Worm (Caenorhabditis elegans): ENCODE measurements around the gene C05D12.2.

ce11 chrII:11450882-11451281 is 32.8 kb downstream of the C05D12.2 start:
- TF ChIP-seq him-1 (tag; optimal IDR thresholded peaks at IDR 0.05) (no peak), dao-5 (tag; optimal IDR thresholded peaks at IDR 0.05) (no peak)
